Fruit fly (Drosophila melanogaster) whole organism, prepupa: ENCODE results near the gene CG1637.

Experiments used
- Blimp-1 ChIP-seq: fragments of 200-800 bp; sonication (Bioruptor generic); optimal IDR thresholded peaks from 3 replicates; lab custom pipeline; 2017; ENCODE audit warnings: missing biosample characterization, missing genetic modification characterization, mild to moderate bottlenecking, moderate library complexity, missing genetic modification reagents
- CG10631 ChIP-seq: fragments of 200-800 bp; sonication (Bioruptor generic); optimal IDR thresholded peaks from 2 replicates; lab custom pipeline; 2016; ENCODE audit warnings: missing biosample characterization, missing genetic modification characterization
- CG11294 ChIP-seq: fragments of 200-800 bp; sonication (Bioruptor generic); IDR thresholded peaks from 2 replicates; pipeline ENCODE4 v1.3.6; 2022; ENCODE audit warnings: missing biosample characterization, missing genetic modification characterization
- CG15336 ChIP-seq: fragments of 200-800 bp; sonication (Bioruptor generic); IDR thresholded peaks from 2 replicates; pipeline ENCODE4 v1.3.6; 2022; ENCODE audit warnings: missing biosample characterization, missing genetic modification characterization
- CG1621 ChIP-seq: fragments of 200-800 bp; sonication (Bioruptor generic); optimal IDR thresholded peaks from 3 replicates; lab custom pipeline; 2018; ENCODE audit warnings: missing biosample characterization, mild to moderate bottlenecking, missing genetic modification characterization
- CG16779 ChIP-seq: fragments of 200-800 bp; sonication (Bioruptor generic); optimal IDR thresholded peaks from 3 replicates; lab custom pipeline; 2017; ENCODE audit warnings: missing biosample characterization, mild to moderate bottlenecking, missing genetic modification characterization
- CG3032 ChIP-seq: fragments of 200-800 bp; optimal IDR thresholded peaks from 2 replicates; lab custom pipeline; 2019; ENCODE audit warnings: missing biosample characterization, mild to moderate bottlenecking, missing genetic modification characterization, moderate library complexity
- CG31627 ChIP-seq: fragments of 200-800 bp; sonication (Bioruptor generic); optimal IDR thresholded peaks from 3 replicates; lab custom pipeline; 2016; ENCODE audit warnings: missing biosample characterization, missing genetic modification characterization
- CG32006 ChIP-seq: fragments of 200-800 bp; sonication (Bioruptor generic); optimal IDR thresholded peaks from 3 replicates; lab custom pipeline; 2017; ENCODE audit warnings: missing biosample characterization, mild to moderate bottlenecking, missing genetic modification characterization
- CG34406 ChIP-seq: fragments of 200-800 bp; sonication (Bioruptor generic); optimal IDR thresholded peaks from 3 replicates; lab custom pipeline; 2016; ENCODE audit warnings: missing biosample characterization, missing genetic modification characterization
- CG3919 ChIP-seq: fragments of 200-800 bp; sonication (Bioruptor generic); optimal IDR thresholded peaks from 3 replicates; lab custom pipeline; 2016; ENCODE audit warnings: missing biosample characterization, missing genetic modification characterization
- CG4318 ChIP-seq: fragments of 200-800 bp; sonication (Bioruptor generic); optimal IDR thresholded peaks from 3 replicates; lab custom pipeline; 2017; ENCODE audit warnings: missing biosample characterization, mild to moderate bottlenecking, missing genetic modification characterization
- CG6163 ChIP-seq: fragments of 200-800 bp; sonication (Bioruptor generic); IDR thresholded peaks from 3 replicates; pipeline ENCODE4 v1.3.6; 2022; ENCODE audit warnings: missing biosample characterization, missing genetic modification characterization
- CG6276 ChIP-seq: fragments of 200-800 bp; sonication (Bioruptor generic); optimal IDR thresholded peaks from 2 replicates; lab custom pipeline; 2017; ENCODE audit warnings: missing biosample characterization, mild to moderate bottlenecking, missing genetic modification characterization
- CG6792 ChIP-seq: fragments of 200-800 bp; sonication (Bioruptor generic); optimal IDR thresholded peaks from 3 replicates; lab custom pipeline; 2016; ENCODE audit warnings: missing biosample characterization, missing genetic modification characterization
- CG6808 ChIP-seq: fragments of 200-800 bp; sonication (Bioruptor generic); optimal IDR thresholded peaks from 3 replicates; lab custom pipeline; 2017; ENCODE audit warnings: missing biosample characterization, missing genetic modification characterization, mild to moderate bottlenecking, moderate library complexity, missing genetic modification reagents
- CG6854 ChIP-seq: fragments of 200-800 bp; sonication (Bioruptor generic); optimal IDR thresholded peaks from 2 replicates; lab custom pipeline; 2017; ENCODE audit warnings: missing biosample characterization, mild to moderate bottlenecking, missing genetic modification characterization
- CG7368 ChIP-seq: fragments of 200-800 bp; sonication (Bioruptor generic); optimal IDR thresholded peaks from 3 replicates; lab custom pipeline; 2016; ENCODE audit warnings: missing biosample characterization, missing genetic modification characterization
- CG8119 ChIP-seq: fragments of 200-800 bp; sonication (Bioruptor generic); IDR thresholded peaks from 3 replicates; pipeline ENCODE4 v1.3.6; 2022; ENCODE audit warnings: missing biosample characterization, missing genetic modification characterization
- CG8632 ChIP-seq: fragments of 200-800 bp; sonication (Bioruptor generic); optimal IDR thresholded peaks from 3 replicates; lab custom pipeline; 2016; ENCODE audit warnings: missing biosample characterization, missing genetic modification characterization
- CG9139 ChIP-seq: fragments of 200-800 bp; sonication (Bioruptor generic); optimal IDR thresholded peaks from 3 replicates; lab custom pipeline; 2017; ENCODE audit warnings: missing biosample characterization, mild to moderate bottlenecking, missing genetic modification characterization
- Eip75B ChIP-seq: fragments of 200-800 bp; sonication (Bioruptor generic); optimal IDR thresholded peaks from 3 replicates; lab custom pipeline; 2016; ENCODE audit warnings: missing biosample characterization, missing genetic modification characterization
- Eip78C ChIP-seq: fragments of 200-800 bp; sonication (Bioruptor generic); peaks from one replicate; lab custom pipeline; 2016; ENCODE audit warnings: missing biosample characterization, missing genetic modification characterization
- Eip93F ChIP-seq: fragments of 200-800 bp; sonication (Bioruptor generic); optimal IDR thresholded peaks from 2 replicates; lab custom pipeline; 2016; ENCODE audit warnings: missing biosample characterization, mild to moderate bottlenecking, missing genetic modification characterization
- Ets96B ChIP-seq: fragments of 200-800 bp; optimal IDR thresholded peaks from 2 replicates; lab custom pipeline; 2019; ENCODE audit warnings: missing biosample characterization, mild to moderate bottlenecking, missing genetic modification characterization, moderate library complexity
- Hr38 ChIP-seq: sonication (Bioruptor generic); optimal IDR thresholded peaks from 2 replicates; lab custom pipeline; 2016; ENCODE audit warnings: missing biosample characterization, missing genetic modification characterization
- Hr4 ChIP-seq: fragments of 200-800 bp; sonication (Bioruptor generic); optimal IDR thresholded peaks from 3 replicates; lab custom pipeline; 2016; ENCODE audit warnings: missing biosample characterization, missing genetic modification characterization
- Lpt ChIP-seq: fragments of 200-800 bp; sonication (Bioruptor generic); optimal IDR thresholded peaks from 3 replicates; lab custom pipeline; 2016; ENCODE audit warnings: missing biosample characterization, missing genetic modification characterization
- Met ChIP-seq: fragments of 200-800 bp; sonication (Bioruptor generic); optimal IDR thresholded peaks from 3 replicates; lab custom pipeline; 2016; ENCODE audit warnings: missing biosample characterization, missing genetic modification characterization
- Smox ChIP-seq: fragments of 200-800 bp; sonication (Bioruptor generic); optimal IDR thresholded peaks from 3 replicates; lab custom pipeline; 2016; ENCODE audit warnings: missing biosample characterization, missing genetic modification characterization
- Sox102F ChIP-seq: fragments of 200-800 bp; sonication (Bioruptor generic); optimal IDR thresholded peaks from 2 replicates; lab custom pipeline; 2016; ENCODE audit warnings: missing biosample characterization, mild to moderate bottlenecking, missing genetic modification characterization
- Sox14 ChIP-seq: fragments of 200-800 bp; sonication (Bioruptor generic); optimal IDR thresholded peaks from 3 replicates; lab custom pipeline; 2016; ENCODE audit warnings: missing biosample characterization, missing genetic modification characterization
- Sox15 ChIP-seq: fragments of 200-800 bp; sonication (Bioruptor generic); optimal IDR thresholded peaks from 3 replicates; lab custom pipeline; 2016; ENCODE audit warnings: missing biosample characterization, missing genetic modification characterization
- achi ChIP-seq: fragments of 200-800 bp; sonication (Bioruptor generic); optimal IDR thresholded peaks from 3 replicates; lab custom pipeline; 2016; ENCODE audit warnings: missing biosample characterization, missing genetic modification characterization
- acj6 ChIP-seq: fragments of 200-800 bp; sonication (Bioruptor generic); optimal IDR thresholded peaks from 3 replicates; lab custom pipeline; 2016; ENCODE audit warnings: missing biosample characterization, missing genetic modification characterization
- cyc ChIP-seq: fragments of 200-800 bp; sonication (Bioruptor generic); optimal IDR thresholded peaks from 3 replicates; lab custom pipeline; 2016; ENCODE audit warnings: missing biosample characterization, missing genetic modification characterization
- dac ChIP-seq: fragments of 200-800 bp; sonication (Bioruptor generic); optimal IDR thresholded peaks from 2 replicates; lab custom pipeline; 2017; ENCODE audit warnings: missing biosample characterization, mild to moderate bottlenecking, missing genetic modification characterization
- dsx ChIP-seq: fragments of 200-800 bp; optimal IDR thresholded peaks from 3 replicates; lab custom pipeline; 2019; ENCODE audit warnings: missing biosample characterization, mild to moderate bottlenecking, missing genetic modification characterization, moderate library complexity; ENCODE audit not compliant: poor library complexity, severe bottlenecking
- eg ChIP-seq: fragments of 200-800 bp; sonication (Bioruptor generic); IDR thresholded peaks from 3 replicates; pipeline ENCODE4 v1.3.6; 2022; ENCODE audit warnings: missing biosample characterization, missing genetic modification characterization
- esn ChIP-seq: fragments of 200-800 bp; sonication (Bioruptor generic); optimal IDR thresholded peaks from 2 replicates; lab custom pipeline; 2016; ENCODE audit warnings: missing biosample characterization, mild to moderate bottlenecking, missing genetic modification characterization, moderate library complexity
- fd59A ChIP-seq: fragments of 200-800 bp; sonication (Bioruptor generic); optimal IDR thresholded peaks from 2 replicates; lab custom pipeline; 2017; ENCODE audit warnings: missing biosample characterization, mild to moderate bottlenecking, missing genetic modification characterization, missing genetic modification reagents
- fd85E ChIP-seq: fragments of 200-800 bp; sonication (Bioruptor generic); optimal IDR thresholded peaks from 3 replicates; lab custom pipeline; 2016; ENCODE audit warnings: missing biosample characterization, missing genetic modification characterization
- fkh ChIP-seq: fragments of 200-800 bp; sonication (Bioruptor generic); optimal IDR thresholded peaks from 3 replicates; lab custom pipeline; 2017; ENCODE audit warnings: missing biosample characterization, mild to moderate bottlenecking, missing genetic modification characterization, moderate library complexity
- lz ChIP-seq: fragments of 200-800 bp; sonication (Bioruptor generic); optimal IDR thresholded peaks from 3 replicates; lab custom pipeline; 2016; ENCODE audit warnings: missing biosample characterization, missing genetic modification characterization
- spab ChIP-seq: fragments of 200-800 bp; sonication (Bioruptor generic); optimal IDR thresholded peaks from 2 replicates; lab custom pipeline; 2017; ENCODE audit warnings: missing biosample characterization, mild to moderate bottlenecking, missing genetic modification characterization, missing genetic modification reagents
- ss ChIP-seq, 2 experiments: fragments of 200-800 bp; sonication (Bioruptor generic); optimal IDR thresholded peaks; 2 replicates in 1 of 2; 3 replicates in 1 of 2; lab custom pipeline; 2017 to 2018; ENCODE audit warnings: mild to moderate bottlenecking in 2 of 2, missing biosample characterization in 2 of 2, missing genetic modification characterization in 2 of 2, moderate library complexity in 1 of 2
- svp ChIP-seq: fragments of 200-800 bp; sonication (Bioruptor generic); peaks from one replicate; lab custom pipeline; 2016; ENCODE audit warnings: missing biosample characterization, missing genetic modification characterization
- topi ChIP-seq: fragments of 200-800 bp; sonication (Bioruptor generic); optimal IDR thresholded peaks from 3 replicates; lab custom pipeline; 2016; ENCODE audit warnings: missing biosample characterization, missing genetic modification characterization
- vri ChIP-seq: fragments of 200-800 bp; sonication (Bioruptor generic); optimal IDR thresholded peaks from 3 replicates; lab custom pipeline; 2016; ENCODE audit warnings: missing biosample characterization, mild to moderate bottlenecking, missing genetic modification characterization

Gene CG1637

DNA sequence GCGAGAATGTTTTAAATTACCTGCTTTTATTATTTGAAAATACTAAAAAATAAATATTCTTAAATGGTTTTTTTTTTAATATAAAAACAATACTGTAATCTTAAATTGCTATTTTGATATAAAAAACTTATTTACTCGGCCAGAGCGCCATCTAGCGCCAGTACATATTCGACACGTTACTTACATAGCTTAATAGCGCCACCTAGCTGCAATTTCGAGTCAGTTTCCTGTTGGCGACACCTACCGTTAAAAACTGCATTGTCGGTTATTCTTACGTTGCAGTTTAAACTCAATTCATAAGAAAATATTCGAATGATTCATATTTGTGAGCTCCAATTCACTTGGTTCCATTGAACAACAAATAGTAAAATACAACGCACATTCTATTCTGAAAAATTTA lies 45.3 kb downstream of the CG1637 start (continued):
- TF ChIP-seq CG6808 (GFP tag; lab: Kevin White, UChicago) (no peak), Sox14 (GFP tag; lab: Kevin White, UChicago) (peak; percentile 23), CG4318 (no peak), eg (GFP tag; lab: Robert Waterston, UW) (no peak), lz (GFP tag; lab: Kevin White, UChicago) (peak; percentile 72), CG1621 (tag; lab: Kevin White, UChicago) (no peak), fd85E (no peak), cyc (peak; percentile 71), CG3919 (GFP tag; lab: Kevin White, UChicago) (peak; percentile 41), Ets96B (tag; lab: Kevin White, UChicago) (no peak), spab (GFP tag; lab: Kevin White, UChicago) (no peak), CG16779 (tag; lab: Kevin White, UChicago) (no peak)

DNA sequence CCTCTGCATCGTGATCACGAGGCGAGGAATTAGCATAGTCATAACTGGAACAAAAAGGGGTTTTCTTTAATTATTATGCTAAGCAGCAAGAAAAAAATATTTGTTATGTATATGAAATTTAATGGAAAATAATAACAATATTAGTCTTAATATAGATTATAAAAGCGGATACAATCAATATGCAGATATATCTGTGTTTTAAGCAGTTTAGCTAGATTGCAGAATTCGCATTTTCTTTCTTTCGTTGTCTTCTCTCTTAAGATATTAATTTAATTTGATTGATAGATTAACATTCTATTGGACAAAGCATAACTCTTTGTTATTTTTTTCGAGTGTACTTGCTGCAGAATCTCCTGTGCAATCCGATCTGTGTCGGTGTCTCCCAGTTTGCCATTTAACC lies 50.4 kb downstream of the CG1637 start:
- TF ChIP-seq fd59A (GFP tag; lab: Kevin White, UChicago): no peak
- peak; percentile 35 for TF ChIP-seq achi (GFP tag; lab: Kevin White, UChicago)
- no peak for TF ChIP-seq Hr38 (GFP tag; lab: Kevin White, UChicago)
- TF ChIP-seq CG6808 (GFP tag; lab: Kevin White, UChicago): peak; percentile 3
- TF ChIP-seq CG6792 (GFP tag; lab: Kevin White, UChicago): peak; percentile 27
- TF ChIP-seq CG6276 (GFP tag; lab: Kevin White, UChicago): no peak
- TF ChIP-seq CG11294 (GFP tag; lab: Robert Waterston, UW): no peak
- no peak for TF ChIP-seq CG7368 (GFP tag; lab: Kevin White, UChicago)
- peak; percentile 5 for TF ChIP-seq Sox102F (GFP tag; lab: Kevin White, UChicago)
- TF ChIP-seq Lpt (GFP tag; lab: Kevin White, UChicago): no peak
- TF ChIP-seq CG10631 (GFP tag; lab: Kevin White, UChicago): peak; percentile 16
- peak; percentile 27 for TF ChIP-seq Ets96B (tag; lab: Kevin White, UChicago)
- TF ChIP-seq cyc: no peak
- no peak for TF ChIP-seq fkh (GFP tag; lab: Kevin White, UChicago)
- TF ChIP-seq acj6: peak; percentile 20
- no peak for TF ChIP-seq Smox
- TF ChIP-seq Hr4 (GFP tag; lab: Kevin White, UChicago): no peak
- no peak for TF ChIP-seq Blimp-1 (GFP tag; lab: Kevin White, UChicago)
- no peak for TF ChIP-seq Sox14 (GFP tag; lab: Kevin White, UChicago)
- TF ChIP-seq esn (GFP tag; lab: Kevin White, UChicago): peak; percentile 51
- peak; percentile 19 for TF ChIP-seq CG34406 (GFP tag; lab: Kevin White, UChicago)
- TF ChIP-seq ss (GFP tag; optimal IDR thresholded peaks at IDR 0.05; lab: Kevin White, UChicago): peak in 1 of 2 experiments; percentile 23
- no peak for TF ChIP-seq CG8119 (GFP tag; lab: Robert Waterston, UW)
- TF ChIP-seq CG31627 (GFP tag; lab: Kevin White, UChicago): no peak
- no peak for TF ChIP-seq fd85E
- TF ChIP-seq CG9139 (GFP tag; lab: Kevin White, UChicago): no peak
- no peak for TF ChIP-seq CG6163 (GFP tag; lab: Robert Waterston, UW)
- TF ChIP-seq vri (GFP tag; lab: Kevin White, UChicago): no peak
- peak; percentile 63 for TF ChIP-seq Eip78C (GFP tag; lab: Kevin White, UChicago)
- no peak for TF ChIP-seq CG6854 (GFP tag; lab: Kevin White, UChicago)
- peak; percentile 28 for TF ChIP-seq Met
- peak; percentile 35 for TF ChIP-seq CG3032 (tag; lab: Kevin White, UChicago)
- no peak for TF ChIP-seq CG8632
- no peak for TF ChIP-seq dac (GFP tag; lab: Kevin White, UChicago)
- no peak for TF ChIP-seq eg (GFP tag; lab: Robert Waterston, UW)
- TF ChIP-seq topi (GFP tag; lab: Kevin White, UChicago): no peak
- no peak for TF ChIP-seq lz (GFP tag; lab: Kevin White, UChicago)
- TF ChIP-seq dsx (GFP tag; lab: Kevin White, UChicago): no peak
- TF ChIP-seq CG15336: no peak
- no peak for TF ChIP-seq Eip75B (GFP tag; lab: Kevin White, UChicago)
- TF ChIP-seq CG3919 (GFP tag; lab: Kevin White, UChicago): no peak
- TF ChIP-seq CG32006 (GFP tag; lab: Kevin White, UChicago): no peak
- no peak for TF ChIP-seq Sox15
- TF ChIP-seq svp (GFP tag; lab: Kevin White, UChicago): peak; percentile 74
- TF ChIP-seq CG4318: no peak
- no peak for TF ChIP-seq Eip93F (GFP tag; lab: Kevin White, UChicago)
- no peak for TF ChIP-seq CG16779 (tag; lab: Kevin White, UChicago)
